Worm (Caenorhabditis elegans) whole organism, early embryonic: ENCODE data around the gene arrd-25.

Experiments
- F13C5.2 ChIP-seq: sonication (generic microtip); optimal IDR thresholded peaks from 2 replicates; lab custom pipeline; 2017; ENCODE audit warnings: mild to moderate bottlenecking, missing genetic modification characterization, inconsistent platforms, missing compliant biosample characterization
- aly-1 ChIP-seq: sonication (generic microtip); optimal IDR thresholded peaks from 2 replicates; lab custom pipeline; 2016; ENCODE audit warnings: missing genetic modification characterization, missing compliant biosample characterization
- ama-1 ChIP-seq: fragments of 150-350 bp; optimal IDR thresholded peaks from 2 replicates; lab custom pipeline; 2014
- ceh-36 ChIP-seq: sonication (generic microtip); optimal IDR thresholded peaks from 2 replicates; lab custom pipeline; 2016; ENCODE audit warnings: missing genetic modification characterization, inconsistent platforms, missing compliant biosample characterization
- ets-7 ChIP-seq: sonication (generic microtip); optimal IDR thresholded peaks from 2 replicates; lab custom pipeline; 2016; ENCODE audit warnings: missing genotype, missing genetic modification characterization, missing compliant biosample characterization
- flt-1 ChIP-seq: fragments of 200-800 bp; sonication (Bioruptor generic); IDR thresholded peaks from 2 replicates; pipeline ENCODE4 v1.3.6; 2022; ENCODE audit warnings: missing genetic modification characterization, missing compliant biosample characterization
- hmg-4 ChIP-seq: fragments of 200-800 bp; sonication (Bioruptor generic); optimal IDR thresholded peaks from 2 replicates; lab custom pipeline; 2018; ENCODE audit warnings: mild to moderate bottlenecking, missing genetic modification characterization, missing compliant biosample characterization
- hnd-1 ChIP-seq: sonication (generic microtip); optimal IDR thresholded peaks from 2 replicates; lab custom pipeline; 2016; ENCODE audit warnings: missing genetic modification characterization, missing compliant biosample characterization
- scrt-1 ChIP-seq: fragments of 200-800 bp; sonication (Bioruptor generic); IDR thresholded peaks from 2 replicates; pipeline ENCODE4 v1.3.6; 2022; ENCODE audit warnings: missing genetic modification characterization, missing compliant biosample characterization
- sea-1 ChIP-seq: fragments of 200-800 bp; sonication (Bioruptor generic); conservative IDR thresholded peaks from 2 replicates; pipeline ENCODE4 v1.3.6; 2022; ENCODE audit warnings: missing genetic modification characterization, missing compliant biosample characterization
- tra-4 ChIP-seq: sonication (generic microtip); optimal IDR thresholded peaks from 2 replicates; lab custom pipeline; 2017; ENCODE audit warnings: missing genetic modification characterization, missing compliant biosample characterization

- TF ChIP-seq flt-1 (GFP tag; lab: Robert Waterston, UW) (no peak), hmg-4 (GFP tag; lab: Kevin White, UChicago) (peak; percentile 70), ceh-36 (tag; lab: Kevin White, UChicago) (no peak), tra-4 (tag; lab: Kevin White, UChicago) (no peak), ama-1 (lab: Kevin White, UChicago) (no peak), ets-7 (tag; lab: Kevin White, UChicago) (peak; percentile 29), aly-1 (tag; lab: Kevin White, UChicago) (peak; percentile 67), hnd-1 (no peak), sea-1 (GFP tag; lab: Robert Waterston, UW) (peak; percentile 58; the same call in 1 of the 2 replicates), scrt-1 (GFP tag; lab: Robert Waterston, UW) (no peak), F13C5.2 (tag; lab: Kevin White, UChicago) (no peak)
Measured at ce11 chrX:14026893-14027292, 6.7 kb upstream of the arrd-25 start.
